Fruit fly (Drosophila melanogaster) whole organism: ENCODE measurements around the gene CG14720.

Experiments used
- CG8478 ChIP-seq: fragments of >200 bp; optimal IDR thresholded peaks from 2 replicates; lab custom pipeline; 2018; ENCODE audit warnings: inconsistent platforms
- Dll ChIP-seq: fragments of >200 bp; optimal IDR thresholded peaks from 2 replicates; lab custom pipeline; 2017
- EcR ChIP-seq, 2 experiments: fragments of >200 bp; optimal IDR thresholded peaks; 2 replicates each; lab custom pipeline; 2017; ENCODE audit warnings: missing biosample characterization in 2 of 2, missing genetic modification characterization in 2 of 2, missing genetic modification reagents in 2 of 2
- pan ChIP-seq: fragments of >200 bp; optimal IDR thresholded peaks from 2 replicates; lab custom pipeline; 2017
- psq ChIP-seq: fragments of >200 bp; optimal IDR thresholded peaks from 2 replicates; lab custom pipeline; 2017
- usp ChIP-seq: fragments of >200 bp; optimal IDR thresholded peaks from 2 replicates; lab custom pipeline; 2017; ENCODE audit warnings: missing biosample characterization, missing genetic modification characterization, mixed read lengths

CG14720 gene

dm6 chr3R:11711376-11711775 is at the start of gene CG14720:
Gene CG14720 (plus strand): TSS chr3R:11711676.
- TF ChIP-seq usp (GFP tag; lab: Kevin White, UChicago) (no peak), psq (lab: Kevin White, UChicago) (no peak), CG8478 (lab: Kevin White, UChicago) (no peak), EcR (GFP tag; optimal IDR thresholded peaks at IDR 0.05; lab: Kevin White, UChicago) (no peak), Dll (no peak), pan (lab: Kevin White, UChicago) (no peak)

DNA sequence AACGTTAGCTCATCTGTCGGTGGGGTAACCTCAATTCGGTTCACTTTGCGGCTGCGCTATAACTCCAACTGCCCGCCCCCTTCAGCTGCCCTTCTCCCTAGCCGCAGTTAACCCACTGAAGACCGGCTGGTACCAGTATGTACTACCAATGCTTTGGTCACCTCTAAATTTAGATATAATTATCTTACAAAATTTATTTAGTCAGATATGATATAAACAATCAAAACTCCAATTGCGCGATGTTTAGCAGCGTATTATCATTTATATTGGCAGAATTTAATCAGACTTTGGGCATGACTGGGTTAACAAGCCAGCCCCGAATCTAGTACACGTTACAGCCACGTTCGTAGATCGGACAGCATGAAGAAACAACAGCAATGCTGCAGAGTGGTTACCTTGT is 49.8 kb upstream of the CG14720 start:
- no peak for TF ChIP-seq psq (lab: Kevin White, UChicago)
- no peak for TF ChIP-seq usp (GFP tag; lab: Kevin White, UChicago)
- TF ChIP-seq Dll, result no peak
- no peak for TF ChIP-seq CG8478 (lab: Kevin White, UChicago)
- TF ChIP-seq EcR (GFP tag; optimal IDR thresholded peaks at IDR 0.05; lab: Kevin White, UChicago), result no peak
- no peak for TF ChIP-seq pan (lab: Kevin White, UChicago)

- no peak for TF ChIP-seq EcR (GFP tag; optimal IDR thresholded peaks at IDR 0.05; lab: Kevin White, UChicago)
- no peak for TF ChIP-seq CG8478 (lab: Kevin White, UChicago)
- TF ChIP-seq psq (lab: Kevin White, UChicago), result no peak
- TF ChIP-seq Dll, result no peak
- TF ChIP-seq usp (GFP tag; lab: Kevin White, UChicago), result no peak
- no peak for TF ChIP-seq pan (lab: Kevin White, UChicago)
These were observed 48.9 kb upstream of the CG14720 start for dm6 chr3R:11662617-11663016.

dm6 chr3R:11663441-11663840 is 48.0 kb upstream of the CG14720 start:
- TF ChIP-seq Dll (no peak), pan (lab: Kevin White, UChicago) (no peak), EcR (GFP tag; optimal IDR thresholded peaks at IDR 0.05; lab: Kevin White, UChicago) (no peak), psq (lab: Kevin White, UChicago) (no peak), usp (GFP tag; lab: Kevin White, UChicago) (no peak), CG8478 (lab: Kevin White, UChicago) (no peak)

dm6 chr3R:11665508-11665907 is 46.0 kb upstream of the CG14720 start:
- no peak for TF ChIP-seq usp (GFP tag; lab: Kevin White, UChicago)
- TF ChIP-seq EcR (GFP tag; optimal IDR thresholded peaks at IDR 0.05; lab: Kevin White, UChicago), result no peak
- no peak for TF ChIP-seq psq (lab: Kevin White, UChicago)
- no peak for TF ChIP-seq pan (lab: Kevin White, UChicago)
- TF ChIP-seq CG8478 (lab: Kevin White, UChicago), result no peak
- TF ChIP-seq Dll, result no peak

DNA sequence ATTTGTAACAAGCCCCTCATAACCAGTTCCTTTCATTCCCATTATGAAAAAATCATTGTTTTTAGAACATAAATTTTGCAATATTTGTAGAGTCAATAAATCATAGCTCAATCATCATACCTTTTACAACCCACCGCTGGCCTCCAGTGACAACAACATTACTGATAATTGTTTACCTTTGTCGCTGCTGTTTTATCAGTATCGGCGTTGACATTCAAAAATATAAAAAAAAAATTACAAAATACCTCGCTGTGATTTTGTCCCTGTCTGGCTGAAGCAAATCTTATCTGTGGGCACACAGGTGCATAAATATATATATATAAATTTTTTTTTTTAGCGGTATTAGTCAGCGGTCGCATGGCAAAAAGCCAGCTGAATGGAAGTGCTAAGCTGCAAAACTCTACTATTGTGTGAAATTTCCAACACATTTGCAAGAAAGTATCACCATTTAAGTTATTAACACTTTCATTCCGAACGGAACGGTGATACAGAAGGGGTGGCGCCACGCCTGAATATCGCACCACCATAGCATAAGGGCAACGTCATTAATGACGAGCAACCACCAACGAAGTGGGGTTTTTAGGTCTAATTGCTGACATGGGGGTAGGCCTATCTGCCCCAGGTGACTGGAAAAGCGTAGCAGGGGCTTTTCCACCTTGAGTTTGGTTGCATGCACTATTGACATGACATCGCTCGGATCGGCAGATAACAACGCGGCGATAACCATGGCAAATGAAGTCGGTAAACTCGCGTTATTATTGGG is 45.4 kb upstream of the CG14720 start:
- no peak for TF ChIP-seq EcR (GFP tag; optimal IDR thresholded peaks at IDR 0.05; lab: Kevin White, UChicago)
- no peak for TF ChIP-seq Dll
- TF ChIP-seq pan (lab: Kevin White, UChicago), result no peak
- no peak for TF ChIP-seq CG8478 (lab: Kevin White, UChicago)
- TF ChIP-seq usp (GFP tag; lab: Kevin White, UChicago), result no peak
- TF ChIP-seq psq (lab: Kevin White, UChicago), result no peak

dm6 chr3R:11669017-11669953 is 42.2 kb upstream of the CG14720 start:
- TF ChIP-seq CG8478 (lab: Kevin White, UChicago) (no peak), psq (lab: Kevin White, UChicago) (no peak), usp (GFP tag; lab: Kevin White, UChicago) (no peak), pan (lab: Kevin White, UChicago) (no peak), EcR (GFP tag; optimal IDR thresholded peaks at IDR 0.05; lab: Kevin White, UChicago) (no peak), Dll (no peak)

dm6 chr3R:11669954-11670347 is 41.5 kb upstream of the CG14720 start:
- TF ChIP-seq Dll (no peak), pan (lab: Kevin White, UChicago) (no peak), CG8478 (lab: Kevin White, UChicago) (no peak), usp (GFP tag; lab: Kevin White, UChicago) (no peak), psq (lab: Kevin White, UChicago) (no peak), EcR (GFP tag; optimal IDR thresholded peaks at IDR 0.05; lab: Kevin White, UChicago) (no peak)

DNA sequence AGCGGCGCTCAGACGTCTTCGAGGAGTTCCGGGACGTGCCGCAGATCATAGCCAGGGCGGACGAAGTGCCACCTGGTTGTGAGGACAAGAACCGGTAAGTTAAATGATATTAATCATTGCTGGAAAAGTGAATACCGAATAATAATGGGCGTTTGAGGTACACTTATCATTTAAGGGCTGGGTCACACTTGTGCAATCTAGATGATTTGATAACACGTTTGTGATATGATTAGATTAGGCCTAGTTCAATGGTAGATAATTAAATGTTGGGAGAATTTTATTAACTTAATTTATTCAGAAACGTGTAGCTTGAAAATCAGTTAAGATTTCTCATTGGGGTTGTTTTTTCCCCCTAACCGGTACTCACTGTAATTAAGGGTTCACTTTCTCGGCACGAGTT is 40.6 kb upstream of the CG14720 start:
- TF ChIP-seq Dll (no peak), psq (lab: Kevin White, UChicago) (no peak), usp (GFP tag; lab: Kevin White, UChicago) (no peak), EcR (GFP tag; optimal IDR thresholded peaks at IDR 0.05; lab: Kevin White, UChicago) (no peak), pan (lab: Kevin White, UChicago) (no peak), CG8478 (lab: Kevin White, UChicago) (no peak)

DNA sequence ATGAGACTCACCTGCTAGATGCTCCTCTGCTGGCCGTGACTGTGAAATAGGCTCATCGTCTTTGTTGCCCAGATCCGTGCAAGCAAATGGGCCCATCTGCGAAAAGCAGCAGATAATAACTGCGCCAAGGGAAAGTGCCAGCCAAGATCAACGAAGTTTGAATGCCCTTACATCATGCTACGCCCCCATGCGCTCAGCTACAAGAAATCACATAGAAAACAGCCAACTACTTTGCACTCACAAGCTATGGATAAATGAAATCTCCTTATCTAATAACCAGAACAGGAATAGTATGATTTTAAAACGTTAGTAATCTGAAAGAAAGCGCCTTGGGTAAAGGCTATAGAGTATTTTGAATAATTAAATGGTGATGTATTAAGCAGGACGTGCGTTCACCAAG is 39.7 kb upstream of the CG14720 start:
- no peak for TF ChIP-seq usp (GFP tag; lab: Kevin White, UChicago)
- no peak for TF ChIP-seq CG8478 (lab: Kevin White, UChicago)
- no peak for TF ChIP-seq pan (lab: Kevin White, UChicago)
- TF ChIP-seq Dll, result no peak
- TF ChIP-seq psq (lab: Kevin White, UChicago), result no peak
- TF ChIP-seq EcR (GFP tag; optimal IDR thresholded peaks at IDR 0.05; lab: Kevin White, UChicago), result no peak
